Fruit fly (Drosophila melanogaster) whole organism, wandering third instar larva: ENCODE results near the gene Rpn5.

Experiments
- Abd-B ChIP-seq: fragments of >200 bp; optimal IDR thresholded peaks from 2 replicates; lab custom pipeline; 2017; ENCODE audit warnings: missing biosample characterization, missing genetic modification characterization
- CG32264 ChIP-seq: fragments of 200-800 bp; sonication (Bioruptor generic); optimal IDR thresholded peaks from 2 replicates; lab custom pipeline; 2016; ENCODE audit warnings: missing biosample characterization, missing genetic modification characterization
- CG9705 ChIP-seq: fragments of 200-800 bp; sonication (Bioruptor generic); optimal IDR thresholded peaks from 2 replicates; lab custom pipeline; 2018; ENCODE audit warnings: missing biosample characterization, mild to moderate bottlenecking, missing genetic modification characterization
- CrebA ChIP-seq: fragments of 200-800 bp; sonication (Bioruptor generic); optimal IDR thresholded peaks from 2 replicates; lab custom pipeline; 2016; ENCODE audit warnings: missing biosample characterization, mild to moderate bottlenecking, missing genetic modification characterization, borderline replicate concordance
- Dfd ChIP-seq: fragments of >200 bp; optimal IDR thresholded peaks from 2 replicates; lab custom pipeline; 2017; ENCODE audit warnings: missing biosample characterization, missing genetic modification characterization
- Dif ChIP-seq: fragments of 200-275, 200-300 bp; sonication (Bioruptor generic); optimal IDR thresholded peaks from 2 replicates; lab custom pipeline; 2018; ENCODE audit warnings: missing biosample characterization, missing genetic modification characterization; ENCODE audit not compliant: partially characterized antibody
- GATAd ChIP-seq: sonication (Bioruptor generic); optimal IDR thresholded peaks from 2 replicates; lab custom pipeline; 2016; ENCODE audit warnings: missing biosample characterization, missing genetic modification characterization
- HLH106 ChIP-seq: fragments of 200-800 bp; optimal IDR thresholded peaks from 3 replicates; lab custom pipeline; 2019; ENCODE audit warnings: missing biosample characterization, mild to moderate bottlenecking, missing genetic modification characterization, moderate library complexity
- Hnf4 ChIP-seq: fragments of 200-800 bp; sonication (Bioruptor generic); optimal IDR thresholded peaks from 2 replicates; lab custom pipeline; 2016; ENCODE audit warnings: missing biosample characterization, mild to moderate bottlenecking, missing genetic modification characterization
- Hr78 ChIP-seq: fragments of >200 bp; optimal IDR thresholded peaks from 2 replicates; lab custom pipeline; 2017; ENCODE audit warnings: missing biosample characterization, missing genetic modification characterization
- Hr83 ChIP-seq: fragments of 200-300 bp; sonication (Bioruptor generic); optimal IDR thresholded peaks from 2 replicates; lab custom pipeline; 2016; ENCODE audit warnings: missing biosample characterization, mild to moderate bottlenecking, missing genetic modification characterization, moderate library complexity; ENCODE audit not compliant: poor library complexity, severe bottlenecking
- Jra ChIP-seq: sonication (Bioruptor generic); optimal IDR thresholded peaks from 2 replicates; lab custom pipeline; 2016; ENCODE audit warnings: missing biosample characterization, missing genetic modification characterization
- Mio ChIP-seq: sonication (Bioruptor generic); optimal IDR thresholded peaks from 2 replicates; lab custom pipeline; 2016; ENCODE audit warnings: missing biosample characterization, missing genetic modification characterization
- Myc ChIP-seq: fragments of >200 bp; optimal IDR thresholded peaks from 2 replicates; lab custom pipeline; 2017
- N ChIP-seq: fragments of >200 bp; optimal IDR thresholded peaks from 2 replicates; lab custom pipeline; 2018; ENCODE audit warnings: missing biosample characterization, missing external identifiers, missing genetic modification characterization
- OdsH ChIP-seq: fragments of 200-800 bp; sonication (Bioruptor generic); optimal IDR thresholded peaks from 2 replicates; lab custom pipeline; 2016; ENCODE audit warnings: missing biosample characterization, mild to moderate bottlenecking, missing genetic modification characterization
- Rel ChIP-seq, 2 experiments: fragments of 200-800 bp; sonication (Bioruptor generic) in 1 of 2; optimal IDR thresholded peaks; 2 replicates in 1 of 2; 3 replicates in 1 of 2; lab custom pipeline; 2016 to 2019; ENCODE audit warnings: mild to moderate bottlenecking in 2 of 2, missing biosample characterization in 2 of 2, missing genetic modification characterization in 2 of 2, moderate library complexity in 1 of 2
- Sp1 ChIP-seq: fragments of 200-800 bp; sonication (Bioruptor generic); optimal IDR thresholded peaks from 3 replicates; lab custom pipeline; 2019; ENCODE audit warnings: missing biosample characterization, mild to moderate bottlenecking, missing genetic modification characterization, moderate library complexity
- Vsx2 ChIP-seq: fragments of 200-300, 225-300 bp; sonication (Bioruptor generic); optimal IDR thresholded peaks from 2 replicates; lab custom pipeline; 2018; ENCODE audit warnings: missing biosample characterization, missing genetic modification characterization; ENCODE audit not compliant: partially characterized antibody
- br ChIP-seq: fragments of 200-800 bp; sonication (Bioruptor generic); optimal IDR thresholded peaks from 2 replicates; lab custom pipeline; 2016; ENCODE audit warnings: missing biosample characterization, missing genetic modification characterization
- brk ChIP-seq: fragments of 200-800 bp; sonication (Bioruptor generic); optimal IDR thresholded peaks from 2 replicates; lab custom pipeline; 2016; ENCODE audit warnings: missing biosample characterization, mild to moderate bottlenecking, missing genetic modification characterization
- dl ChIP-seq, 2 experiments: fragments of 175-275, 200-275 bp in 1 of 2; fragments of 200-275 bp in 1 of 2; sonication (Bioruptor generic); optimal IDR thresholded peaks; lab custom pipeline; 2018; ENCODE audit warnings: mild to moderate bottlenecking in 2 of 2, missing biosample characterization in 2 of 2, missing genetic modification characterization in 2 of 2, moderate library complexity in 2 of 2; ENCODE audit not compliant: partially characterized antibody in 2 of 2, insufficient read depth in 1 of 2
- dmrt93B ChIP-seq: fragments of 200-800 bp; sonication (Bioruptor generic); optimal IDR thresholded peaks from 2 replicates; lab custom pipeline; 2018; ENCODE audit warnings: missing biosample characterization, mild to moderate bottlenecking, missing genetic modification characterization
- dsf ChIP-seq: sonication (Bioruptor generic); optimal IDR thresholded peaks from 2 replicates; lab custom pipeline; 2016; ENCODE audit warnings: missing biosample characterization, missing genetic modification characterization, borderline replicate concordance
- ey ChIP-seq: fragments of 200-800 bp; sonication (Bioruptor generic); optimal IDR thresholded peaks from 2 replicates; lab custom pipeline; 2016; ENCODE audit warnings: missing biosample characterization, missing genetic modification characterization
- foxo ChIP-seq, 2 experiments: fragments of 200-800 bp; sonication (Bioruptor generic); optimal IDR thresholded peaks; 2 replicates in 1 of 2; 3 replicates in 1 of 2; lab custom pipeline; 2016 to 2017; ENCODE audit warnings: missing biosample characterization in 2 of 2, missing genetic modification characterization in 2 of 2
- fru ChIP-seq: fragments of 200-800 bp; sonication (Bioruptor generic); optimal IDR thresholded peaks from 3 replicates; lab custom pipeline; 2016; ENCODE audit warnings: missing biosample characterization, mild to moderate bottlenecking, missing genetic modification characterization
- h ChIP-seq: fragments of 200-800 bp; sonication (Bioruptor generic); optimal IDR thresholded peaks from 3 replicates; lab custom pipeline; 2016; ENCODE audit warnings: missing biosample characterization, mild to moderate bottlenecking, missing genetic modification characterization
- jim ChIP-seq: fragments of 175-275, 200-325 bp; sonication (Bioruptor generic); optimal IDR thresholded peaks from 2 replicates; lab custom pipeline; 2016; ENCODE audit warnings: missing biosample characterization, mild to moderate bottlenecking, missing genetic modification characterization
- lola ChIP-seq: fragments of >200 bp; optimal IDR thresholded peaks from 2 replicates; lab custom pipeline; 2017; ENCODE audit warnings: missing biosample characterization, missing genetic modification characterization
- pan ChIP-seq: fragments of >200 bp; optimal IDR thresholded peaks from 2 replicates; lab custom pipeline; 2017
- psq ChIP-seq: fragments of 200-800 bp; sonication (Bioruptor generic); optimal IDR thresholded peaks from 3 replicates; lab custom pipeline; 2017; ENCODE audit warnings: missing biosample characterization, mild to moderate bottlenecking, missing genetic modification characterization, moderate library complexity
- rgr ChIP-seq: fragments of 200-800 bp; sonication (Bioruptor generic); optimal IDR thresholded peaks from 3 replicates; lab custom pipeline; 2016; ENCODE audit warnings: missing biosample characterization, mild to moderate bottlenecking, missing genetic modification characterization
- sage ChIP-seq: fragments of 200-800 bp; sonication (Bioruptor generic); optimal IDR thresholded peaks from 2 replicates; lab custom pipeline; 2016; ENCODE audit warnings: missing biosample characterization, mild to moderate bottlenecking, missing genetic modification characterization
- sv ChIP-seq: fragments of 200-800 bp; sonication (Bioruptor generic); optimal IDR thresholded peaks from 3 replicates; lab custom pipeline; 2016; ENCODE audit warnings: missing biosample characterization, missing genetic modification characterization
- tai ChIP-seq: sonication (Bioruptor generic); optimal IDR thresholded peaks from 2 replicates; lab custom pipeline; 2016; ENCODE audit warnings: missing biosample characterization, missing genetic modification characterization
- usp ChIP-seq: fragments of >200 bp; optimal IDR thresholded peaks from 2 replicates; lab custom pipeline; 2017; ENCODE audit warnings: missing biosample characterization, missing genetic modification characterization
- woc ChIP-seq: sonication (Bioruptor generic); optimal IDR thresholded peaks from 2 replicates; lab custom pipeline; 2016; ENCODE audit warnings: missing biosample characterization, mild to moderate bottlenecking, missing genetic modification characterization

Rpn5 gene

dm6 chr3R:5771614-5772202 is 17.6 kb upstream of the Rpn5 start:
- TF ChIP-seq dsf (GFP tag; lab: Kevin White, UChicago) (no peak), CG9705 (GFP tag; lab: Kevin White, UChicago) (no peak), CG32264 (GFP tag; lab: Kevin White, UChicago) (no peak), Sp1 (GFP tag; lab: Kevin White, UChicago) (no peak), dmrt93B (GFP tag; lab: Kevin White, UChicago) (no peak), tai (GFP tag; lab: Kevin White, UChicago) (no peak), psq (GFP tag; lab: Kevin White, UChicago) (no peak), GATAd (GFP tag; lab: Kevin White, UChicago) (no peak), ey (GFP tag; lab: Kevin White, UChicago) (no peak), OdsH (GFP tag; lab: Kevin White, UChicago) (no peak), Rel (GFP tag; optimal IDR thresholded peaks at IDR 0.05; lab: Kevin White, UChicago) (no peak), Rel (tag; optimal IDR thresholded peaks at IDR 0.05; lab: Kevin White, UChicago) (no peak), Jra (GFP tag; lab: Kevin White, UChicago) (no peak), h (GFP tag; lab: Kevin White, UChicago) (no peak), Abd-B (GFP tag; lab: Kevin White, UChicago) (no peak), sv (GFP tag; lab: Kevin White, UChicago) (no peak), rgr (GFP tag; lab: Kevin White, UChicago) (no peak), Hr83 (GFP tag; lab: Kevin White, UChicago) (no peak)

- TF ChIP-seq Abd-B (GFP tag; lab: Kevin White, UChicago): no peak
- no peak for TF ChIP-seq N (GFP tag; lab: Kevin White, UChicago)
- no peak for TF ChIP-seq Vsx2 (GFP tag; lab: Kevin White, UChicago)
- no peak for TF ChIP-seq foxo (GFP tag; optimal IDR thresholded peaks at IDR 0.05; lab: Kevin White, UChicago)
Measured at dm6 chr3R:5772433-5772832, 16.9 kb upstream of the Rpn5 start.

dm6 chr3R:5778731-5779593 is 10.3 kb upstream of the Rpn5 start, which contains the start of gene jagn:
jagn (plus strand) TSS chr3R:5779315.
- TF ChIP-seq ey (GFP tag; lab: Kevin White, UChicago): peak; percentile 51
- peak; percentile 63 for TF ChIP-seq dsf (GFP tag; lab: Kevin White, UChicago)
- TF ChIP-seq sage (GFP tag; lab: Kevin White, UChicago): peak; percentile 57
- peak; percentile 68 for TF ChIP-seq GATAd (GFP tag; lab: Kevin White, UChicago)
- peak; percentile 95 for TF ChIP-seq Hr83 (GFP tag; lab: Kevin White, UChicago)
- TF ChIP-seq N (GFP tag; lab: Kevin White, UChicago): no peak
- TF ChIP-seq Myc (lab: Kevin White, UChicago): peak; percentile 85
- TF ChIP-seq CrebA (GFP tag; lab: Kevin White, UChicago): no peak
- peak; percentile 43 for TF ChIP-seq fru (GFP tag; lab: Kevin White, UChicago)
- TF ChIP-seq jim (GFP tag; lab: Kevin White, UChicago): peak; percentile 80
- peak in 1 of 2 experiments; percentile 56 for TF ChIP-seq foxo (GFP tag; optimal IDR thresholded peaks at IDR 0.05; lab: Kevin White, UChicago)
- no peak for TF ChIP-seq tai (GFP tag; lab: Kevin White, UChicago)
- TF ChIP-seq CG32264 (GFP tag; lab: Kevin White, UChicago): peak; percentile 26
- peak; percentile 9 for TF ChIP-seq Sp1 (GFP tag; lab: Kevin White, UChicago)
- peak; percentile 49 for TF ChIP-seq dmrt93B (GFP tag; lab: Kevin White, UChicago)
- no peak for TF ChIP-seq Rel (GFP tag; optimal IDR thresholded peaks at IDR 0.05; lab: Kevin White, UChicago)
- TF ChIP-seq Rel (tag; optimal IDR thresholded peaks at IDR 0.05; lab: Kevin White, UChicago): peak; percentile 63
- peak; percentile 31 for TF ChIP-seq CG9705 (GFP tag; lab: Kevin White, UChicago)
- TF ChIP-seq Dfd (GFP tag; lab: Kevin White, UChicago): no peak
- no peak for TF ChIP-seq lola (GFP tag; lab: Kevin White, UChicago)
- TF ChIP-seq Jra (GFP tag; lab: Kevin White, UChicago): peak; percentile 68
- TF ChIP-seq sv (GFP tag; lab: Kevin White, UChicago): peak; percentile 52
- TF ChIP-seq Mio (GFP tag; lab: Kevin White, UChicago): peak; percentile 29
- TF ChIP-seq br (GFP tag; lab: Kevin White, UChicago): peak; percentile 55
- no peak for TF ChIP-seq Hr78
- no peak for TF ChIP-seq usp (GFP tag; lab: Kevin White, UChicago)
- TF ChIP-seq Dif (GFP tag; lab: Kevin White, UChicago): no peak
- TF ChIP-seq brk (GFP tag; lab: Kevin White, UChicago): no peak
- TF ChIP-seq pan (lab: Kevin White, UChicago): no peak
- TF ChIP-seq HLH106: peak; percentile 41
- TF ChIP-seq rgr (GFP tag; lab: Kevin White, UChicago): peak; percentile 75
- TF ChIP-seq OdsH (GFP tag; lab: Kevin White, UChicago): peak; percentile 47
- peak; percentile 50 for TF ChIP-seq psq (GFP tag; lab: Kevin White, UChicago)
- no peak for TF ChIP-seq dl (GFP tag; optimal IDR thresholded peaks at IDR 0.05; lab: Kevin White, UChicago; ENCODE audit: insufficient read depth in 1 of 2, partially characterized antibody in 2 of 2)
- TF ChIP-seq woc (GFP tag; lab: Kevin White, UChicago): no peak
- TF ChIP-seq Abd-B (GFP tag; lab: Kevin White, UChicago): no peak
- no peak for TF ChIP-seq Vsx2 (GFP tag; lab: Kevin White, UChicago)
- TF ChIP-seq Hnf4: no peak
- TF ChIP-seq h (GFP tag; lab: Kevin White, UChicago): peak; percentile 63
